Fruit fly (Drosophila melanogaster): Measurements from ENCODE around the gene CG7218.
A peak's percentile ranks its signal among the peaks of the same experiment; 100 is the strongest.

Gene CG7218

dm6 chr3R:18146629-18147028 is 17.6 kb downstream of the CG7218 start (continued):
- TF ChIP-seq fd64A (GFP tag; optimal IDR thresholded peaks at IDR 0.05) (no peak), CG2199 (GFP tag; IDR thresholded peaks at IDR 0.05) (no peak)

dm6 chr3R:18144853-18145252 is 19.3 kb downstream of the CG7218 start:
- TF ChIP-seq CG9727 (GFP tag; optimal IDR thresholded peaks at IDR 0.05) (no peak), jumu (GFP tag; optimal IDR thresholded peaks at IDR 0.05) (no peak), Usf (GFP tag; optimal IDR thresholded peaks at IDR 0.05) (no peak), ap (GFP tag; IDR thresholded peaks at IDR 0.05) (no peak), CG12219 (GFP tag; optimal IDR thresholded peaks at IDR 0.05) (no peak), sens (GFP tag) (peak; percentile 7), gcm (GFP tag; optimal IDR thresholded peaks at IDR 0.05) (no peak), kah (GFP tag; optimal IDR thresholded peaks at IDR 0.05) (no peak), CG1647 (GFP tag; optimal IDR thresholded peaks at IDR 0.05) (no peak), Rfx (GFP tag; IDR thresholded peaks at IDR 0.05) (no peak), CG2199 (GFP tag; IDR thresholded peaks at IDR 0.05) (no peak), CG16813 (GFP tag; IDR thresholded peaks at IDR 0.05; ENCODE audit: partially characterized antibody) (no peak), MESR4 (GFP tag; optimal IDR thresholded peaks at IDR 0.05) (no peak), sqz (GFP tag; optimal IDR thresholded peaks at IDR 0.05) (peak; percentile 15), abd-A (tag; optimal IDR thresholded peaks at IDR 0.05) (no peak), CG13775 (GFP tag; optimal IDR thresholded peaks at IDR 0.05) (no peak), fd64A (GFP tag; optimal IDR thresholded peaks at IDR 0.05) (no peak), CG11695 (GFP tag; IDR thresholded peaks at IDR 0.05) (no peak), CG3838 (GFP tag; optimal IDR thresholded peaks at IDR 0.05) (no peak), Sox102F (GFP tag; optimal IDR thresholded peaks at IDR 0.05) (no peak), grn (GFP tag; optimal IDR thresholded peaks at IDR 0.05) (peak; percentile 95), tx (GFP tag; optimal IDR thresholded peaks at IDR 0.05) (no peak), pzg (GFP tag; optimal IDR thresholded peaks at IDR 0.05) (no peak), Ets65A (GFP tag) (peak; percentile 48), cwo (GFP tag; optimal IDR thresholded peaks at IDR 0.05) (no peak), Awh (GFP tag; IDR thresholded peaks at IDR 0.05) (peak; percentile 68), Dek (tag; optimal IDR thresholded peaks at IDR 0.05) (no peak), Sry-β (GFP tag; optimal IDR thresholded peaks at IDR 0.05) (no peak), Adf1 (GFP tag; IDR thresholded peaks at IDR 0.05) (no peak), Myb (GFP tag; optimal IDR thresholded peaks at IDR 0.05) (no peak), Dbx (GFP tag; IDR thresholded peaks at IDR 0.05) (no peak), sim (GFP tag; IDR thresholded peaks at IDR 0.05) (no peak), CG13624 (GFP tag; optimal IDR thresholded peaks at IDR 0.05) (no peak), CG17912 (GFP tag; optimal IDR thresholded peaks at IDR 0.05) (no peak), CG1602 (GFP tag; optimal IDR thresholded peaks at IDR 0.05) (no peak), CG30403 (GFP tag; optimal IDR thresholded peaks at IDR 0.05) (no peak), tin (GFP tag; optimal IDR thresholded peaks at IDR 0.05) (no peak), Hand (GFP tag; optimal IDR thresholded peaks at IDR 0.05) (no peak)

dm6 chr3R:18130720-18131119 is 33.5 kb downstream of the CG7218 start:
- TF ChIP-seq CG12659 (GFP tag; optimal IDR thresholded peaks at IDR 0.05) (no peak), CG4360 (GFP tag; IDR thresholded peaks at IDR 0.05) (peak; percentile 86), dimm (GFP tag; IDR thresholded peaks at IDR 0.05) (no peak), CG17829 (tag; optimal IDR thresholded peaks at IDR 0.05) (no peak), zen2 (GFP tag; IDR thresholded peaks at IDR 0.05; ENCODE audit: partially characterized antibody) (no peak), CG4328 (GFP tag; optimal IDR thresholded peaks at IDR 0.05) (no peak), CG3995 (GFP tag; optimal IDR thresholded peaks at IDR 0.05) (no peak), jigr1 (GFP tag; IDR thresholded peaks at IDR 0.05) (no peak), mld (GFP tag; IDR thresholded peaks at IDR 0.05; ENCODE audit: partially characterized antibody) (0 out of 3 replicates have a peak, but pooled peaks have one; percentile 29), CG8388 (GFP tag; optimal IDR thresholded peaks at IDR 0.05) (no peak)

Data from whole organism, embryonic.